Worm (Caenorhabditis elegans): Measurements from ENCODE around the gene best-12.

best-12 gene

ce11 chrV:16009564-16009963 is 39.7 kb upstream of the best-12 start, which contains the start of gene str-233:
Gene str-233 (minus strand): TSS chrV:16009664.
- TF ChIP-seq saeg-2 (GFP tag; IDR thresholded peaks at IDR 0.05) (no peak), nhr-48 (tag; optimal IDR thresholded peaks at IDR 0.05) (no peak), unc-39 (tag; optimal IDR thresholded peaks at IDR 0.05) (no peak), hmg-1.1 (GFP tag; IDR thresholded peaks at IDR 0.05) (no peak), lir-3 (tag; optimal IDR thresholded peaks at IDR 0.05) (no peak), duxl-1 (tag; optimal IDR thresholded peaks at IDR 0.05; ENCODE audit: poor library complexity) (no peak), mdt-29 (GFP tag; IDR thresholded peaks at IDR 0.05) (no peak), lin-39 (tag; optimal IDR thresholded peaks at IDR 0.05) (no peak), nhr-42 (GFP tag; IDR thresholded peaks at IDR 0.05) (no peak), tag-97 (GFP tag; IDR thresholded peaks at IDR 0.05) (no peak), nhr-102 (tag; optimal IDR thresholded peaks at IDR 0.05) (no peak), attf-4 (tag; optimal IDR thresholded peaks at IDR 0.05) (no peak)

DNA sequence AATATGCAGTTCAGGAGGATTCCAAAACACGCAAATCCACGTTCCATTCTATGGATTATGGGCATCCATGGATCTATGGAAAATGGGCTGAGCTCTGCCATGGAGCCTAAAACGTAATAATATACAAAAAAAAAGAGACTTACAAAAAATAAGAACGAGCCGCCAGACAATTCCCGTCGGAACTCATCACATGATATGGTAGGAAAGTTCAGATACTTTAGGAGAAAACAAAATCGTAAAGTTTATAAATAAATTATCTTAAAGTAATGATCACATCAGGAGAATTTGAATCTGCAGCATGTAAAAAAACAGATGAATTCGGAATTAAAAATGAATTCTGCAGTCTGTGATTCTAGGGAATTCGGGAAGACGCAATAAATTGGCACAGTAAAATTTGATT is 33.6 kb upstream of the best-12 start, which contains the start of gene str-232:
Gene str-232, minus strand, starts transcription at position 101 of the 400 bp plus-strand sequence.
- TF ChIP-seq lin-29 (GFP tag; IDR thresholded peaks at IDR 0.05), result no peak
- no peak for TF ChIP-seq lin-39 (tag; optimal IDR thresholded peaks at IDR 0.05)
- TF ChIP-seq skn-1 (tag; optimal IDR thresholded peaks at IDR 0.05), result no peak
- no peak for TF ChIP-seq gei-8 (GFP tag; optimal IDR thresholded peaks at IDR 0.05)
- no peak for TF ChIP-seq nhr-10 (tag; optimal IDR thresholded peaks at IDR 0.05)
- TF ChIP-seq egl-43 (GFP tag; IDR thresholded peaks at IDR 0.05), result no peak
- no peak for TF ChIP-seq Y75B8A.6 (GFP tag; IDR thresholded peaks at IDR 0.05)
- TF ChIP-seq hmg-1.1 (GFP tag; IDR thresholded peaks at IDR 0.05), result no peak
- TF ChIP-seq nhr-28 (tag; optimal IDR thresholded peaks at IDR 0.05), result no peak
- TF ChIP-seq nhr-237 (tag; optimal IDR thresholded peaks at IDR 0.05), result no peak
- TF ChIP-seq fkh-10 (GFP tag; optimal IDR thresholded peaks at IDR 0.05), result no peak
- TF ChIP-seq lim-7 (GFP tag; IDR thresholded peaks at IDR 0.05), result no peak

DNA sequence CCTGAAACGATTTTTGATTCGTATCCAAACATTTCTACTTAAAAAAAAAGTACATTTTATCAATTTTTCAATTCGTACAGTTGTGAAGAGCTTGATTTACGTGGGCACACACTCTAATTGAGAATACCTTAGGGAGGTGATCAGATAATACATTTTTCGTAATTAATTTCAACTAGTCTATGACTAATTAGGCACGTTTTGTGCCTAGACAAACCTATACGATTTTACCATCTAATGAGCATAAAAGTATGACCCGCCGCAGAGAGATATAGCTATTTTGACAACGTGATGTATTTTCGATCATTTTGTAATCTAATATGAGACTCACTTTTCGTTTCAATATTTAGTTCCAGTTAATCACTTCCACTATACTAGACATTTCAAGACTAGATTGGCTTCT is 32.3 kb upstream of the best-12 start:
- no peak for TF ChIP-seq unc-62 (GFP tag; optimal IDR thresholded peaks at IDR 0.05 in 1 of 2)
- no peak for TF ChIP-seq unc-62 (tag; optimal IDR thresholded peaks at IDR 0.05)
- TF ChIP-seq aha-1 (tag), result peak; percentile 54

DNA sequence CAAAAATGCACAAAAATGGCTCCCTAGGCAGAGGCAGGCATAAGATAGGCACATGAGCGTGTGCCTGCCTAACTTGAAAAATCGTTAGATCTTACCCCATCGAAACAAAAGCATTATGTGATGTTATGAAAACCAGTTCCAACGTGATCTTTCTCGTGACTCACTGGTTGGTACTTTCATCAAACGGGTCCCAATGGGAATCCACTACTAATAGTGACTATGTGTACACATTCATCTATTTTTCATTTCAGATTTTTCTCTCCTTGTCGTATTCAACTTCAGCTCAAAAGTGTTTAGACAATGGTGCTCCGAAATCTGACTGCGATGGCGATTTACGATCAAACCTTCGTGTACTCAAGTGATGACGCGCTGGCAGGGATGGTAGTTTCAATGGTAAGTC is 31.6 kb upstream of the best-12 start, which contains the start of gene srx-43:
Gene srx-43, plus strand, starts transcription at position 301 of the 400 bp plus-strand sequence.
- TF ChIP-seq unc-62 (GFP tag; optimal IDR thresholded peaks at IDR 0.05 in 1 of 2) (peak in 1 of 2 experiments; percentile 74), unc-62 (tag; optimal IDR thresholded peaks at IDR 0.05) (no peak), ZK337.2 (GFP tag; IDR thresholded peaks at IDR 0.05) (no peak), sdz-12 (GFP tag; optimal IDR thresholded peaks at IDR 0.05) (no peak), F37D6.2 (tag; optimal IDR thresholded peaks at IDR 0.05) (no peak), R02D3.7 (tag; optimal IDR thresholded peaks at IDR 0.05) (no peak), nhr-25 (tag; optimal IDR thresholded peaks at IDR 0.05; ENCODE audit: borderline replicate concordance, insufficient read depth) (no peak)

- TF ChIP-seq ZK546.5 (tag; optimal IDR thresholded peaks at IDR 0.05) (no peak), Y48G9A.11 (GFP tag; IDR thresholded peaks at IDR 0.05) (no peak), T20F7.1 (GFP tag; optimal IDR thresholded peaks at IDR 0.05) (no peak), hlh-11 (tag; optimal IDR thresholded peaks at IDR 0.05) (no peak), nhr-25 (tag; optimal IDR thresholded peaks at IDR 0.05; ENCODE audit: borderline replicate concordance, insufficient read depth) (no peak), madf-9 (GFP tag; conservative IDR thresholded peaks at IDR 0.05) (no peak), F49E8.2 (tag; optimal IDR thresholded peaks at IDR 0.05; ENCODE audit: borderline replicate concordance) (no peak), aha-1 (tag) (peak; percentile 38)
Observed at ce11 chrV:16020042-16020441, 29.2 kb upstream of the best-12 start, which contains the start of gene srx-44. Gene srx-44 (plus strand): TSS chrV:16020342.

Data from whole organism, L4 larva.